Fruit fly (Drosophila melanogaster) whole organism, embryonic: ENCODE measurements around the gene hiro.

ENCODE experiments used
- Asciz ChIP-seq: fragments of 200-800 bp; sonication (Bioruptor generic); optimal IDR thresholded peaks from 2 replicates; lab custom pipeline; 2017; ENCODE audit warnings: missing biosample characterization, mild to moderate bottlenecking, missing genetic modification characterization, missing genetic modification reagents
- B-H1 ChIP-seq: fragments of 200-800 bp; sonication (Bioruptor generic); IDR thresholded peaks from 3 replicates; pipeline ENCODE4 v1.3.6; 2022; ENCODE audit warnings: missing biosample characterization, missing genetic modification characterization
- BEAF-32 ChIP-seq: fragments of 200-800 bp; sonication (Bioruptor generic); optimal IDR thresholded peaks from 3 replicates; lab custom pipeline; 2017; ENCODE audit warnings: missing biosample characterization, missing genetic modification characterization, mild to moderate bottlenecking, moderate library complexity, missing genetic modification reagents
- CG1233 ChIP-seq: fragments of 200-800 bp; sonication (Bioruptor generic); optimal IDR thresholded peaks from 4 replicates; lab custom pipeline; 2018; ENCODE audit warnings: missing biosample characterization, mild to moderate bottlenecking, missing genetic modification characterization
- CG30403 ChIP-seq: fragments of 200-800 bp; sonication (Bioruptor generic); optimal IDR thresholded peaks from 3 replicates; lab custom pipeline; 2016; ENCODE audit warnings: missing biosample characterization, missing genetic modification characterization
- CG7357 ChIP-seq: fragments of 200-800 bp; sonication (Bioruptor generic); IDR thresholded peaks from 3 replicates; pipeline ENCODE4 v1.3.6; 2022; ENCODE audit warnings: missing biosample characterization, missing genetic modification characterization
- CG7745 ChIP-seq: fragments of 200-800 bp; sonication (Bioruptor generic); optimal IDR thresholded peaks from 2 replicates; lab custom pipeline; 2018; ENCODE audit warnings: missing biosample characterization, mild to moderate bottlenecking, missing genetic modification characterization, moderate library complexity
- CG7839 ChIP-seq: fragments of 200-800 bp; sonication (Bioruptor generic); optimal IDR thresholded peaks from 3 replicates; lab custom pipeline; 2018; ENCODE audit warnings: missing biosample characterization, mild to moderate bottlenecking, missing genetic modification characterization, moderate library complexity
- CG8281 ChIP-seq: fragments of 200-800 bp; sonication (Bioruptor generic); optimal IDR thresholded peaks from 2 replicates; lab custom pipeline; 2018; ENCODE audit warnings: missing biosample characterization, mild to moderate bottlenecking, missing genetic modification characterization, moderate library complexity
- CG8290 ChIP-seq, 3 experiments: fragments of 200-800 bp; sonication (Bioruptor generic); optimal IDR thresholded peaks; 2 replicates each; lab custom pipeline; 2016 to 2019; ENCODE audit warnings: missing biosample characterization in 3 of 3, missing genetic modification characterization in 3 of 3, mild to moderate bottlenecking in 2 of 3, moderate library complexity in 1 of 3
- Dip3 ChIP-seq: fragments of 200-800 bp; sonication (Bioruptor generic); optimal IDR thresholded peaks from 3 replicates; lab custom pipeline; 2016; ENCODE audit warnings: missing biosample characterization, missing genetic modification characterization
- Dll ChIP-seq: fragments of 200-800 bp; sonication (Bioruptor generic); IDR thresholded peaks from 4 replicates; pipeline ENCODE4 v1.3.6; 2022; ENCODE audit warnings: missing biosample characterization, missing genetic modification characterization; ENCODE audit not compliant: partially characterized antibody
- HmgD ChIP-seq: fragments of 200-800 bp; sonication (Bioruptor generic); optimal IDR thresholded peaks from 3 replicates; lab custom pipeline; 2016; ENCODE audit warnings: missing biosample characterization, missing genetic modification characterization
- Hmr ChIP-seq: fragments of 200-800 bp; sonication (Bioruptor generic); optimal IDR thresholded peaks from 3 replicates; lab custom pipeline; 2017; ENCODE audit warnings: mild to moderate bottlenecking, missing biosample characterization, missing genetic modification reagents, missing genetic modification characterization
- Jarid2 ChIP-seq: fragments of 200-800 bp; sonication (Bioruptor generic); optimal IDR thresholded peaks from 3 replicates; lab custom pipeline; 2017; ENCODE audit warnings: mild to moderate bottlenecking, missing biosample characterization, missing genetic modification reagents, missing genetic modification characterization
- Max ChIP-seq: fragments of 200-800 bp; sonication (Bioruptor generic); optimal IDR thresholded peaks from 2 replicates; lab custom pipeline; 2016; ENCODE audit warnings: missing biosample characterization, mild to moderate bottlenecking, missing genetic modification characterization
- Med ChIP-seq: fragments of 200-800 bp; sonication (Bioruptor generic); peaks from one replicate; lab custom pipeline; 2016; ENCODE audit warnings: missing biosample characterization, missing genetic modification characterization, mild to moderate bottlenecking, inconsistent platforms, moderate library complexity
- Pdp1 ChIP-seq, 2 experiments: fragments of 200-800 bp; sonication (Bioruptor generic); optimal IDR thresholded peaks; 3 replicates each; lab custom pipeline; 2016; ENCODE audit warnings: missing biosample characterization in 2 of 2, missing genetic modification characterization in 2 of 2, mild to moderate bottlenecking in 1 of 2, moderate library complexity in 1 of 2
- Sry-δ ChIP-seq: fragments of 200-800 bp; sonication (Bioruptor generic); optimal IDR thresholded peaks from 2 replicates; lab custom pipeline; 2016; ENCODE audit warnings: missing biosample characterization, missing genetic modification characterization
- al ChIP-seq: fragments of 200-800 bp; sonication (Bioruptor generic); IDR thresholded peaks from 2 replicates; pipeline ENCODE4 v1.3.6; 2022; ENCODE audit warnings: missing biosample characterization, missing genetic modification characterization
- az2 ChIP-seq: fragments of 200-800 bp; sonication (Bioruptor generic); optimal IDR thresholded peaks from 3 replicates; lab custom pipeline; 2016; ENCODE audit warnings: missing biosample characterization, missing genetic modification characterization
- cas ChIP-seq: fragments of 200-800 bp; sonication (Bioruptor generic); IDR thresholded peaks from 2 replicates; pipeline ENCODE4 v1.3.6; 2022; ENCODE audit warnings: missing biosample characterization, missing genetic modification characterization
- corto ChIP-seq: fragments of 200-800 bp; sonication (Bioruptor generic); optimal IDR thresholded peaks from 2 replicates; lab custom pipeline; 2016; ENCODE audit warnings: missing biosample characterization, mild to moderate bottlenecking, missing genetic modification characterization, moderate library complexity
- dan ChIP-seq: fragments of 200-800 bp; sonication (Bioruptor generic); IDR thresholded peaks from 2 replicates; pipeline ENCODE4 v1.3.6; 2022; ENCODE audit warnings: missing biosample characterization, missing genetic modification characterization
- dimm ChIP-seq: fragments of 200-800 bp; sonication (Bioruptor generic); IDR thresholded peaks from 2 replicates; pipeline ENCODE4 v1.3.6; 2022; ENCODE audit warnings: missing biosample characterization, missing genetic modification characterization
- esg ChIP-seq: fragments of 200-800 bp; sonication (Bioruptor generic); conservative IDR thresholded peaks from 2 replicates; pipeline ENCODE4 v1.3.6; 2022; ENCODE audit warnings: missing biosample characterization, missing genetic modification characterization
- eve ChIP-seq, 2 experiments: fragments of >200 bp; optimal IDR thresholded peaks; 2 replicates each; lab custom pipeline; 2017; ENCODE audit warnings: missing biosample characterization in 2 of 2, missing genetic modification characterization in 2 of 2
- fd64A ChIP-seq: fragments of 200-800 bp; sonication (Bioruptor generic); optimal IDR thresholded peaks from 3 replicates; lab custom pipeline; 2018; ENCODE audit warnings: missing biosample characterization, mild to moderate bottlenecking, missing genetic modification characterization
- fru ChIP-seq: fragments of >200 bp; optimal IDR thresholded peaks from 2 replicates; lab custom pipeline; 2017
- gem ChIP-seq: fragments of 200-800 bp; sonication (Bioruptor generic); optimal IDR thresholded peaks from 2 replicates; lab custom pipeline; 2019; ENCODE audit warnings: missing biosample characterization, mild to moderate bottlenecking, missing genetic modification characterization, moderate library complexity
- ken ChIP-seq: fragments of 200-800 bp; sonication (Bioruptor generic); IDR thresholded peaks from 3 replicates; pipeline ENCODE4 v1.3.6; 2022; ENCODE audit warnings: missing biosample characterization, missing genetic modification characterization
- knrl ChIP-seq: fragments of 200-800 bp; sonication (Bioruptor generic); IDR thresholded peaks from 3 replicates; pipeline ENCODE4 v1.3.6; 2022; ENCODE audit warnings: missing biosample characterization, missing genetic modification characterization; ENCODE audit not compliant: partially characterized antibody
- lola ChIP-seq, 3 experiments: fragments of >200 bp in 2 of 3; fragments of 200-800 bp in 1 of 3; sonication (Bioruptor generic) in 1 of 3; optimal IDR thresholded peaks; 2 replicates each; lab custom pipeline; 2017 to 2019; ENCODE audit warnings: missing biosample characterization in 3 of 3, missing genetic modification characterization in 3 of 3, mild to moderate bottlenecking in 1 of 3, moderate library complexity in 1 of 3
- maf-S ChIP-seq: fragments of 200-800 bp; sonication (Bioruptor generic); optimal IDR thresholded peaks from 2 replicates; lab custom pipeline; 2016; ENCODE audit warnings: missing biosample characterization, missing genetic modification characterization
- oc ChIP-seq: fragments of 200-800 bp; sonication (Bioruptor generic); optimal IDR thresholded peaks from 2 replicates; lab custom pipeline; 2018; ENCODE audit warnings: missing biosample characterization, mild to moderate bottlenecking, missing genetic modification characterization, moderate library complexity
- pfk ChIP-seq: fragments of 200-800 bp; sonication (Bioruptor generic); optimal IDR thresholded peaks from 2 replicates; lab custom pipeline; 2018; ENCODE audit warnings: missing biosample characterization, mild to moderate bottlenecking, missing genetic modification characterization, moderate library complexity
- phol ChIP-seq: fragments of 200-800 bp; sonication (Bioruptor generic); optimal IDR thresholded peaks from 3 replicates; lab custom pipeline; 2018; ENCODE audit warnings: missing biosample characterization, mild to moderate bottlenecking, missing genetic modification characterization, moderate library complexity
- pita ChIP-seq: fragments of 200-800 bp; sonication (Bioruptor generic); optimal IDR thresholded peaks from 2 replicates; lab custom pipeline; 2017; ENCODE audit warnings: missing biosample characterization, mild to moderate bottlenecking, missing genetic modification characterization
- pzg ChIP-seq: fragments of 200-800 bp; sonication (Bioruptor generic); optimal IDR thresholded peaks from 3 replicates; lab custom pipeline; 2018; ENCODE audit warnings: missing biosample characterization, mild to moderate bottlenecking, missing genetic modification characterization, moderate library complexity
- salm ChIP-seq: fragments of 200-800 bp; sonication (Bioruptor generic); optimal IDR thresholded peaks from 2 replicates; lab custom pipeline; 2018; ENCODE audit warnings: missing biosample characterization, mild to moderate bottlenecking, missing genetic modification characterization
- scrt ChIP-seq: fragments of 200-800 bp; sonication (Bioruptor generic); optimal IDR thresholded peaks from 2 replicates; lab custom pipeline; 2018; ENCODE audit warnings: missing biosample characterization, mild to moderate bottlenecking, missing genetic modification characterization, moderate library complexity
- sd ChIP-seq: fragments of 200-800 bp; sonication (Bioruptor generic); optimal IDR thresholded peaks from 3 replicates; lab custom pipeline; 2018; ENCODE audit warnings: missing biosample characterization, mild to moderate bottlenecking, missing genetic modification characterization, moderate library complexity
- sens-2 ChIP-seq: fragments of 200-800 bp; sonication (Bioruptor generic); IDR thresholded peaks from 2 replicates; pipeline ENCODE4 v1.3.6; 2022; ENCODE audit warnings: missing biosample characterization, missing genetic modification characterization
- slbo ChIP-seq: fragments of 200-800 bp; sonication (Bioruptor generic); IDR thresholded peaks from 2 replicates; pipeline ENCODE4 v1.3.6; 2022; ENCODE audit warnings: missing biosample characterization, missing genetic modification characterization
- sr ChIP-seq: fragments of 200-800 bp; sonication (Bioruptor generic); IDR thresholded peaks from 3 replicates; pipeline ENCODE4 v1.3.6; 2022; ENCODE audit warnings: missing biosample characterization, missing genetic modification characterization
- sug ChIP-seq: fragments of 200-800 bp; optimal IDR thresholded peaks from 2 replicates; lab custom pipeline; 2019; ENCODE audit warnings: missing biosample characterization, mild to moderate bottlenecking, missing genetic modification characterization, moderate library complexity
- tio ChIP-seq: fragments of 200-800 bp; sonication (Bioruptor generic); optimal IDR thresholded peaks from 2 replicates; lab custom pipeline; 2017; ENCODE audit warnings: missing biosample characterization, missing genetic modification characterization, inconsistent platforms
- vvl ChIP-seq: fragments of 200-800 bp; sonication (Bioruptor generic); IDR thresholded peaks from 2 replicates; pipeline ENCODE4 v1.3.6; 2022; ENCODE audit warnings: missing biosample characterization, missing genetic modification characterization
- wek ChIP-seq: fragments of 200-800 bp; sonication (Bioruptor generic); optimal IDR thresholded peaks from 3 replicates; lab custom pipeline; 2018; ENCODE audit warnings: missing biosample characterization, mild to moderate bottlenecking, missing genetic modification characterization, moderate library complexity
- zfh1 ChIP-seq: fragments of 200-800 bp; sonication (Bioruptor generic); IDR thresholded peaks from 3 replicates; pipeline ENCODE4 v1.3.6; 2022; ENCODE audit warnings: missing biosample characterization, missing genetic modification characterization

The hiro gene

dm6 chr3L:710345-710822 is 22.6 kb upstream of the hiro start, which contains the start of gene CkIIalpha-i3 (continued):
- TF ChIP-seq pfk (GFP tag; lab: Kevin White, UChicago): no peak
- TF ChIP-seq ken (GFP tag; lab: Robert Waterston, UW): no peak
- TF ChIP-seq sug: no peak
- TF ChIP-seq gem: no peak
- TF ChIP-seq CG1233 (GFP tag; lab: Kevin White, UChicago): no peak
- no peak for TF ChIP-seq scrt (GFP tag; lab: Kevin White, UChicago)
- no peak for TF ChIP-seq dimm (GFP tag; lab: Robert Waterston, UW)
- TF ChIP-seq CG30403 (GFP tag; lab: Kevin White, UChicago): peak; percentile 2
- TF ChIP-seq CG7745 (tag; lab: Kevin White, UChicago): no peak
- no peak for TF ChIP-seq sr (GFP tag; lab: Robert Waterston, UW)
- no peak for TF ChIP-seq Jarid2 (GFP tag; lab: Kevin White, UChicago)
- TF ChIP-seq oc (tag; lab: Kevin White, UChicago): no peak
- no peak for TF ChIP-seq al
- TF ChIP-seq phol: peak; percentile 26
- TF ChIP-seq Max (GFP tag; lab: Kevin White, UChicago): no peak
- TF ChIP-seq cas (GFP tag; lab: Robert Waterston, UW): no peak
- TF ChIP-seq Pdp1 (GFP tag; optimal IDR thresholded peaks at IDR 0.05; lab: Kevin White, UChicago): peak in 1 of 2 experiments; percentile 90
- TF ChIP-seq fd64A (GFP tag; lab: Kevin White, UChicago): no peak
- peak; percentile 54 for TF ChIP-seq Hmr (GFP tag; lab: Kevin White, UChicago)
- no peak for TF ChIP-seq lola (GFP tag; optimal IDR thresholded peaks at IDR 0.05; lab: Kevin White, UChicago)
- TF ChIP-seq CG7839 (tag; lab: Kevin White, UChicago): no peak
- peak; percentile 100 for TF ChIP-seq CG8290 (GFP tag; optimal IDR thresholded peaks at IDR 0.05; lab: Kevin White, UChicago)
- TF ChIP-seq CG8290 (tag; optimal IDR thresholded peaks at IDR 0.05; lab: Kevin White, UChicago): peak; percentile 79 to 98
- TF ChIP-seq Sry-δ: peak; percentile 11
- peak; percentile 20 for TF ChIP-seq tio (GFP tag; lab: Kevin White, UChicago)
- TF ChIP-seq corto (GFP tag; lab: Kevin White, UChicago): no peak
- TF ChIP-seq CG8281 (tag; lab: Kevin White, UChicago): peak; percentile 1
- no peak for TF ChIP-seq wek (GFP tag; lab: Kevin White, UChicago)
- TF ChIP-seq vvl (GFP tag; lab: Robert Waterston, UW): peak; percentile 38; the same call in 1 of the 2 replicates
- TF ChIP-seq salm: no peak
- TF ChIP-seq BEAF-32 (GFP tag; lab: Kevin White, UChicago): peak; percentile 16
- TF ChIP-seq pita (GFP tag; lab: Kevin White, UChicago): peak; percentile 82
- no peak for TF ChIP-seq Dll (GFP tag; lab: Robert Waterston, UW)
- peak; percentile 14 for TF ChIP-seq pzg (GFP tag; lab: Kevin White, UChicago)
- TF ChIP-seq maf-S (GFP tag; lab: Kevin White, UChicago): no peak
- TF ChIP-seq esg: no peak
- TF ChIP-seq B-H1: no peak
- TF ChIP-seq Dip3: no peak
- TF ChIP-seq slbo (GFP tag; lab: Robert Waterston, UW): no peak
- peak; percentile 33; the same call in 1 of the 3 replicates for TF ChIP-seq knrl (GFP tag; lab: Robert Waterston, UW)
- no peak for TF ChIP-seq sens-2 (GFP tag; lab: Robert Waterston, UW)
- TF ChIP-seq Med: peak; percentile 0
- TF ChIP-seq Asciz (GFP tag; lab: Kevin White, UChicago): no peak
- no peak for TF ChIP-seq CG7357
- peak in 1 of 2 experiments; percentile 64 for TF ChIP-seq eve (GFP tag; optimal IDR thresholded peaks at IDR 0.05; lab: Kevin White, UChicago)
- TF ChIP-seq sd: peak; percentile 50
- no peak for TF ChIP-seq zfh1 (GFP tag; lab: Robert Waterston, UW)
- TF ChIP-seq dan: no peak
- TF ChIP-seq HmgD: no peak
- no peak for TF ChIP-seq az2
- no peak for TF ChIP-seq fru (lab: Kevin White, UChicago)
